Worm (Caenorhabditis elegans) whole organism, L4/young adult: ENCODE data around the gene mgrn-1.
A peak's percentile ranks its signal among the peaks of the same experiment; 100 is the strongest.

Experiments used
- W03F9.2 ChIP-seq: fragments of 150-350 bp; optimal IDR thresholded peaks from 2 replicates; lab custom pipeline; 2014; ENCODE audit warnings: missing biosample characterization, missing genetic modification characterization
- dao-5 ChIP-seq: sonication (generic microtip); optimal IDR thresholded peaks from 2 replicates; lab custom pipeline; 2016; ENCODE audit warnings: missing genotype, missing genetic modification characterization, moderate library complexity, missing compliant biosample characterization
- him-1 ChIP-seq: sonication (generic microtip); optimal IDR thresholded peaks from 2 replicates; lab custom pipeline; 2016; ENCODE audit warnings: missing genotype, missing genetic modification reagents, missing genetic modification characterization, missing compliant biosample characterization

The mgrn-1 gene

DNA sequence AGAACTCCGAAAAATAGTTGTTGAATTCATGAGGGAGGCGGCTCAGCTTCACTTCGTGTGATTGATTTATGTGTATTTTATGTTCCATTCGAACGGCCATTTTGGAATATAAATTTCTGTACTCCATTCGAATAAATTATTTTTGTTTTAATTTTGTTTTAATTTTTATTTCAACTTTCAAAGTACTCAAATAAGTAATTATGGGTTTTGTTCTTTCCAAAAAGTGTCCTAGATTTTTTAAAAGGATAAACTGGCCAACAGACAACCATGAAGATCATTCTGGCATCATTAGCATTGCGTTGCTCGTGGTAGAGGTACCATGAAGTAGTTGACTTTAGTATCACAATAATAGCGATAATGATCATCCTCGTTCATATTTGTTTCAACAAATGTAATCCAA, 15.1 kb upstream of the mgrn-1 start:
- no peak for TF ChIP-seq W03F9.2
- no peak for TF ChIP-seq dao-5 (tag; lab: Kevin White, UChicago)
- TF ChIP-seq him-1 (tag; lab: Kevin White, UChicago): no peak

DNA sequence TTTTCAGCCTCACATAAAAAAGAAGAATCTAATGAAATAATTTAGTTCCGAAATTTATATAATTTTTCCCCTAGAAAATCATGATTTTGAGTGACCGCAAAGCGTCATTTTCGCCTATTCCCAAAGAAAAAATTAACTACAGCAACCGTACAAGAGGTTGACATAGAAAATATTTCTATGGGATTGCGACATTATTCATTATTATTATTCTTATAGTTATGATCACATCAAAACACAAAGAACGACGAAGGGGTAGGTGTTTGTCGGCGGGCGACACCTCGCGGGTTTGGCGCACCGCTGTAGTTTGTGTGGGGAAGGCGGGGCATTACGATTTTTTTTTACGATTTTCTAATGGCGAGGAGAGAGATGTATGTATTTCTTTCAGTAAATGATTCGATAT, 12.8 kb upstream of the mgrn-1 start:
- no peak for TF ChIP-seq dao-5 (tag; lab: Kevin White, UChicago)

ce11 chrX:14322793-14323192, 11.3 kb upstream of the mgrn-1 start:
- TF ChIP-seq W03F9.2 (no peak), dao-5 (tag; lab: Kevin White, UChicago) (no peak), him-1 (tag; lab: Kevin White, UChicago) (no peak)

DNA sequence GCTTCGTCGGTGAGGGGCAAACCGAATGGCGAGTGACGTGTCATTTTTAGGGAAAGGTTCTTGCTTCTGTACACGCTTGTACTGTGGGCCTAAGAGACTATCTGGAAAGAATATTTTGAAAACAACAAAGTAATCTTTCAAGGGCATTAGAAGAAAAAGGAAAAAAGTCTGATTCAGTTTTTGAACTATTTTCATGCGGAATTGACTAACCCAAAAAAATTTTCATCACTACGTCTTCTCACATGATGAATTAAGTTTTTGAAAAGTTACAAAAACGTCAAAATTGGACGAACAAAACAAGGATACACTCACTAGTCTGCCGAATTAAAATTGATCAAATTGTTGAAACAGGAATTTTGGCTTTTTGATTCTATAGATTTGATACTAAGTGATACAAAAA, 8.8 kb upstream of the mgrn-1 start, which contains the start of gene C11H1.9:
Gene C11H1.9, minus strand, starts transcription at position 101 of the 400 bp plus-strand sequence.
- no peak for TF ChIP-seq W03F9.2
- no peak for TF ChIP-seq him-1 (tag; lab: Kevin White, UChicago)
- TF ChIP-seq dao-5 (tag; lab: Kevin White, UChicago): no peak

DNA sequence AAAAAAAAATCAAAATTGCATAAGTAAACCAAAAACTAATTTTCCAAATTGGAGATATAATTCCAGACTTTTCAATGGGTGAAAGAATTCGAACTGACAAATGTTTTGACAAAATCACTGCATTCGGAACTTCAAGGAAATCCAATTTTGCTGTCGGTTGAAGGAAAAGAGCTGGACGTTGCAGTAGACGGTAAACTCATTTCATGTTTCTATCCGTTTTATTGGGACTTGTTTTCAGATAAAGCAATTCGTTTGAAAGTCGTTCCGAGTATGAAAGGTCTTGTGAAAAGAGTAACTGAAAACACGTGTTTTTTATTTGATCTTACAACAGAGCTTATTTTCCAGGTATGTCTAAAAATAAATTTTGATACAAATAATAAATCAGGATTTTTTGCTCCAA, 4.6 kb upstream of the mgrn-1 start:
- TF ChIP-seq W03F9.2 (no peak), him-1 (tag; lab: Kevin White, UChicago) (no peak), dao-5 (tag; lab: Kevin White, UChicago) (no peak)

ce11 chrX:14313627-14314026, 2.1 kb upstream of the mgrn-1 start, which contains the start of gene prx-1:
Gene prx-1, plus strand, starts transcription at chrX:14313927.
- TF ChIP-seq him-1 (tag; lab: Kevin White, UChicago): no peak
- no peak for TF ChIP-seq W03F9.2
- TF ChIP-seq dao-5 (tag; lab: Kevin White, UChicago): no peak

DNA sequence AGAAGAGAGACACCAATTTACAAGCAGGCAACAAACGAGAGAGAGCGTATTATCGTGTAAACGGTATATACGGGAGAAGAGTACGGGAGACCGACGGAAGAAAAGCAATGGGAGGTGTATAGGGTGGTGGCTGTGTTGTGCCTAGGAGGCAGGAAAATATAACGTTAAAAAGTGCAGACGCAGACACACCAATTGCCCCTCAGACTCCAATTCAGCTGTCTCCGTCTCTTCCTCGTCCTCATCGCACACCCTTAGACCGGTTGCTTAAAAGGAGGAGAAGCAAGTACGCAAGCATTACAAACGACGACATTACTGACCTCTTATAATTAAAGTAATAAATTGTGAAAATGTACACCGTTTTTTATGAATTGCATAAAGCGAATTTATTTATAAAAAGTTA, 933 bp upstream of the mgrn-1 start:
- no peak for TF ChIP-seq him-1 (tag; lab: Kevin White, UChicago)
- TF ChIP-seq W03F9.2: peak; percentile 10
- TF ChIP-seq dao-5 (tag; lab: Kevin White, UChicago): no peak

DNA sequence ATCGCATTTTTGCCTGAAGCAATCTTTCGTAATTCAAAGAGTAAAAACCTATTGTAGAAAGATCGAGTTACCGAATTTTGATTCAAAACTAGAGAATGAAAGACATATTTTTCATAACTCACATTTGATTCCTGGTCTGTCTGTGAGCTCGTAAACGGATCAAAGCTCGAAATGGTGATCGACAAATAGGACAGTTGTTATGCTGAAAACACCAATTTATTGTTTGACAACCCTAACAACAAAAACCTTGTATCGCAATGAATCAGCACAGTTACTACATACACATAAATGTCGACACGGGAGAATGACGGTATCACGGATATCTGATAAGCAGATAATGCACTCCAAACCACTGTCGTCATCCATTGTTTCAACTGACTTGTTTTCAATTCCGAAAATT, 1.8 kb downstream of the mgrn-1 start:
- TF ChIP-seq W03F9.2: no peak
- TF ChIP-seq dao-5 (tag; lab: Kevin White, UChicago): no peak
- TF ChIP-seq him-1 (tag; lab: Kevin White, UChicago): no peak

DNA sequence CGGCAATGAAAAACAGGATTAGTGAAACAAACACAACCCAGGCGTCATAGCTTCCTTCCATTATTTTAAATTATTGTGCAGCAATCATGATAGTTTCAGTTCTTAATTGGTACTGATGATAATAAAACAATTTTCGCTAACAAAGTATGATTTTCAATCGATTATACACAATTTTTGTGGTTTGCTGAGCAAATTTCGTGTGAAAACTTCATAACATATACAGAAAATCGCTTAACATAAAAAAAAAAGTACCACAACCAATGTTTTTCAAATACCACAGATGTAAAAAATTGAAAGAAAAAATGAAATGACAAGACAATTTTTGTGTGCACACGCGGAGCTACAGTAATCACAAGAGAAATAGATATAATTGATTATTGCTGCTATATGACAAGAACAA, 3.8 kb downstream of the mgrn-1 start, which contains the start of gene gphr-2:
Gene gphr-2, minus strand, starts transcription at position 101 of the 400 bp plus-strand sequence.
- no peak for TF ChIP-seq W03F9.2
- no peak for TF ChIP-seq him-1 (tag; lab: Kevin White, UChicago)
- no peak for TF ChIP-seq dao-5 (tag; lab: Kevin White, UChicago)

DNA sequence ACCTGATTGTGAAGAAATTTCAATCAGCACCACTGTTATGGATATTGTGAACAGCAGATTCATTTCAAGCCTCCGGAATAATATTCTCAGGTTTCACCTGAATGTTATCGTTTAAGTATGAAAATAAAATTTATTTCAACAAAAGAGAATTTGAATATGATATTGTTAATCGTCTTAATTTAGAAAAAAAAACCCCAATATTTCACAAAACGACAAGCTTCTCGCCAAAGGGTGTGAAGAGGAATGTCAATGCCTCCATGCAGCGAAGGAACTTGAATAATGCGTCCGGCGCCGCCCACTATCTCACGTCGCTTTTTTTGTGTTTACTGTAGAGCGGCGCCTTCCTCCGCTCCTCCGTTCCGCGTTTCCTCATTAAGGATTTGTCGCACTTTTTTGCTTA, 8.4 kb downstream of the mgrn-1 start, which contains the start of gene C11H1.5:
Gene C11H1.5, minus strand, starts transcription at position 101 of the 400 bp plus-strand sequence.
- TF ChIP-seq W03F9.2 (no peak), dao-5 (tag; lab: Kevin White, UChicago) (no peak), him-1 (tag; lab: Kevin White, UChicago) (no peak)

ce11 chrX:14297209-14297608, 14.3 kb downstream of the mgrn-1 start:
- TF ChIP-seq him-1 (tag; lab: Kevin White, UChicago) (peak; percentile 48), dao-5 (tag; lab: Kevin White, UChicago) (no peak)

DNA sequence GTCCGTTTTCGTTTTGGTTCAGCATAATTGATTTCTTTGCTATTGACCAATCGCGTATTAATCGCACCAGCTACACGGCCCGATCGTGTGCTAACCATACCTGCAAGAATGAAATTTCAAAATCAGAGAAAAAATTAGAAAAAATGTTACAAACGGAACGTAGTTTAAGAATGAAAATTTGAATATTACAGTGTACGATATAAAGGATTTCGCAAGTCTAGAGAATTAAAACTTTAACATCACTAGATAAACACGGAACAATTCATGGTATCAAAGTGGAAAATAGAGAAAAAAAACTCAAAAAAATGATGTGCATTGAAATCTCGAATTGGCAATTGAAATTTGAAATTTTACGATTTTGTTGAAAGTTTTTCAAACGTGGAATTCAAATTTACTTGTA, 14.9 kb downstream of the mgrn-1 start, which contains the start of gene madd-3:
Gene madd-3, minus strand, starts transcription at position 101 of the 400 bp plus-strand sequence.
- no peak for TF ChIP-seq W03F9.2
- TF ChIP-seq dao-5 (tag; lab: Kevin White, UChicago): no peak
- no peak for TF ChIP-seq him-1 (tag; lab: Kevin White, UChicago)

- no peak for TF ChIP-seq W03F9.2
- no peak for TF ChIP-seq him-1 (tag; lab: Kevin White, UChicago)
- no peak for TF ChIP-seq dao-5 (tag; lab: Kevin White, UChicago)
Observed at ce11 chrX:14292632-14293031, 18.9 kb downstream of the mgrn-1 start.

ce11 chrX:14289993-14290392, 21.5 kb downstream of the mgrn-1 start:
- TF ChIP-seq W03F9.2 (no peak), dao-5 (tag; lab: Kevin White, UChicago) (no peak)

DNA sequence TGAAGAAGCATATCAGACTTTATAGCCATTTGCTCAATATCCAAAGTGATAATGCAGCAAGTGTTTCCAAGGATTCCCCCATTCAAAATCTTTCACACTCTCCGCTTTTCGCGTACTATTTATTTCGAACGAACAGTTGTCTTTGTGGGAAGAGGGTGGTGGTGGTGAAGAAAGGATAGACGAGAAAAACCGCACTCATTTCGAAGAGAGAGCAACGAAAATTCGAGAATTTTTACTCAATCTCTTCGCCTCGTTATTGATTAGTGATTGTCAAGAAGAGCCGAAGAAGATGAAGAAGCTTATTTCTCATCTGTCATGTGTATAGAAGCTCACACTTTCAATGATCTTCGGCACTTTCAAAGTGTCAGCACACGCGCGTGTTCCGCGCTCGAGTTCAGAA, 23.6 kb downstream of the mgrn-1 start:
- no peak for TF ChIP-seq him-1 (tag; lab: Kevin White, UChicago)
- no peak for TF ChIP-seq W03F9.2
- no peak for TF ChIP-seq dao-5 (tag; lab: Kevin White, UChicago)
